Worm (Caenorhabditis elegans): Measurements from ENCODE around the gene Y62E10A.3.

DNA sequence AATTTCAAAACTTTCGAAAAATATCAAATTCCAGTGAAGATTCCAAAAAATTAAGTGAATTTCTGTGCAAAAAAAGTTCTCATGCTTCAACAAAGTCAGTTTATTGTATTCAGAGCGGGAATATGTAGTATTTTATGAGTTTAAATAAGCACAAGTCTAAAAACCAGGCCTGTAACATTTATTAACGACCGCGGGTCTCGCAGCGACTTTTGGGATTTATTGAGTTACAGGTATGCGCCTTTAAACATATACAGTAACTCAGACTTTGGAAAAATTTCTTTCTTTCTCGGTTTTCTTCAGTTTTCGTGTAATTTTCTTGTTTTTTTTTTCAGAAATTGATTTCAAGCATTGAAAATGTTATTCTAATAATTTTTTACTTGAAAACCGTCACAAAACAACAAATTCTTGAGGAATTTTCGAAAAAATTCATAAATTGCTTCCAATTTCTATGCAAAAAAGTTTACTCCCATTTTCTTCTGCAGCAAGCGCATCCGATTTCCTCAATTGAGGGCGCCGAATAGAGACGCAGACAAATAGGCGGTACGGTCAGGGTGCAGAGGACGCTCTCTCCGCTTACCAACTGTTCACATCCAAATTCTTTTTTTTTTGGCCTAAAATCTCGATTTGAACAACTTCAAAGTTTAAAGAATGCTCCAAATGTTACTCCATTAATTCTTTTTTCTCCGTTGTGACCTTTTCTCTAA lies 48.6 kb downstream of the Y62E10A.3 start:
- TF ChIP-seq elt-2 (tag; optimal IDR thresholded peaks at IDR 0.05) (no peak), nhr-237 (tag; optimal IDR thresholded peaks at IDR 0.05) (no peak), lin-39 (tag; optimal IDR thresholded peaks at IDR 0.05) (no peak), ama-1 (optimal IDR thresholded peaks at IDR 0.05) (no peak), aly-2 (tag; optimal IDR thresholded peaks at IDR 0.05) (no peak), lin-35 (GFP tag; optimal IDR thresholded peaks at IDR 0.05) (peak in 1 of 2 experiments; percentile 20), C04F5.9 (tag; optimal IDR thresholded peaks at IDR 0.05) (no peak), elt-3 (tag; optimal IDR thresholded peaks at IDR 0.05) (no peak)
